Worm (Caenorhabditis elegans) whole organism, late embryonic: Measurements from ENCODE around the gene T04C12.1.

ENCODE experiments used
- C38D4.7 ChIP-seq: fragments of 200-800 bp; sonication (Bioruptor generic); optimal IDR thresholded peaks from 2 replicates; lab custom pipeline; 2018; ENCODE audit warnings: mild to moderate bottlenecking, missing genetic modification characterization, moderate library complexity, missing compliant biosample characterization
- K02D7.2 ChIP-seq: sonication (generic microtip); optimal IDR thresholded peaks from 2 replicates; lab custom pipeline; 2017; ENCODE audit warnings: mild to moderate bottlenecking, missing genetic modification characterization, missing compliant biosample characterization
- T23F11.4 ChIP-seq: fragments of 200-800 bp; sonication (Bioruptor generic); optimal IDR thresholded peaks from 2 replicates; lab custom pipeline; 2018; ENCODE audit warnings: mild to moderate bottlenecking, missing genetic modification characterization, missing compliant biosample characterization
- Y22D7AL.16 ChIP-seq: sonication (generic microtip); optimal IDR thresholded peaks from 2 replicates; lab custom pipeline; 2016; ENCODE audit warnings: missing genetic modification characterization, missing compliant biosample characterization
- ahr-1 ChIP-seq: sonication (generic microtip); optimal IDR thresholded peaks from 2 replicates; lab custom pipeline; 2016; ENCODE audit warnings: missing genetic modification characterization, missing compliant biosample characterization
- ama-1 ChIP-seq: fragments of 150-350 bp; optimal IDR thresholded peaks from 2 replicates; lab custom pipeline; 2014
- ceh-14 ChIP-seq: sonication (generic microtip); optimal IDR thresholded peaks from 2 replicates; lab custom pipeline; 2016; ENCODE audit warnings: missing genotype, missing genetic modification characterization, missing compliant biosample characterization
- ceh-18 ChIP-seq: sonication (generic microtip); optimal IDR thresholded peaks from 2 replicates; lab custom pipeline; 2016; ENCODE audit warnings: missing genetic modification characterization, missing compliant biosample characterization
- ceh-2 ChIP-seq: sonication (generic microtip); optimal IDR thresholded peaks from 2 replicates; lab custom pipeline; 2016; ENCODE audit warnings: missing genotype, missing genetic modification characterization, missing compliant biosample characterization
- ceh-24 ChIP-seq: sonication (generic microtip); optimal IDR thresholded peaks from 2 replicates; lab custom pipeline; 2016; ENCODE audit warnings: mild to moderate bottlenecking, missing genetic modification characterization, missing compliant biosample characterization
- ceh-30 ChIP-seq: fragments of 150-350 bp; optimal IDR thresholded peaks from 2 replicates; lab custom pipeline; 2014; ENCODE audit warnings: missing biosample characterization, missing genetic modification characterization
- ceh-31 ChIP-seq: sonication (generic microtip); optimal IDR thresholded peaks from 2 replicates; lab custom pipeline; 2016; ENCODE audit warnings: missing genetic modification characterization, missing compliant biosample characterization
- ceh-45 ChIP-seq: fragments of 200-800 bp; sonication (Bioruptor generic); IDR thresholded peaks from 2 replicates; pipeline ENCODE4 v1.3.6; 2022; ENCODE audit warnings: missing genetic modification reagents, missing genetic modification characterization, missing compliant biosample characterization
- ceh-48 ChIP-seq: sonication (generic microtip); optimal IDR thresholded peaks from 2 replicates; lab custom pipeline; 2016; ENCODE audit warnings: missing genetic modification characterization, inconsistent platforms, missing compliant biosample characterization
- ceh-6 ChIP-seq: fragments of 200-800 bp; sonication (Bioruptor generic); optimal IDR thresholded peaks from 2 replicates; lab custom pipeline; 2018; ENCODE audit warnings: mild to moderate bottlenecking, missing genetic modification characterization, missing compliant biosample characterization
- che-1 ChIP-seq: sonication (generic microtip); optimal IDR thresholded peaks from 2 replicates; lab custom pipeline; 2016; ENCODE audit warnings: mild to moderate bottlenecking, missing genetic modification characterization, missing compliant biosample characterization
- dve-1 ChIP-seq: sonication (generic microtip); optimal IDR thresholded peaks from 2 replicates; lab custom pipeline; 2017; ENCODE audit warnings: antibody characterized with exemption, mild to moderate bottlenecking, missing genetic modification characterization, missing compliant biosample characterization
- elt-4 ChIP-seq: sonication (generic microtip); optimal IDR thresholded peaks from 2 replicates; lab custom pipeline; 2016; ENCODE audit warnings: missing genetic modification characterization, missing compliant biosample characterization
- ets-4 ChIP-seq: sonication (generic microtip); optimal IDR thresholded peaks from 2 replicates; lab custom pipeline; 2016; ENCODE audit warnings: missing genetic modification characterization, missing compliant biosample characterization
- eyg-1 ChIP-seq: sonication (generic microtip); optimal IDR thresholded peaks from 2 replicates; lab custom pipeline; 2016; ENCODE audit warnings: missing genotype, missing genetic modification characterization, missing compliant biosample characterization
- fax-1 ChIP-seq: sonication (generic microtip); optimal IDR thresholded peaks from 2 replicates; lab custom pipeline; 2016; ENCODE audit warnings: missing genotype, missing genetic modification characterization, missing compliant biosample characterization
- fkh-10 ChIP-seq: fragments of 150-350 bp; optimal IDR thresholded peaks from 2 replicates; lab custom pipeline; 2014; ENCODE audit warnings: missing biosample characterization, missing genetic modification reagents, missing genetic modification characterization
- gmeb-2 ChIP-seq: sonication (generic microtip); optimal IDR thresholded peaks from 2 replicates; lab custom pipeline; 2016; ENCODE audit warnings: missing genetic modification characterization, inconsistent platforms, missing compliant biosample characterization
- hlh-15 ChIP-seq: sonication (generic microtip); optimal IDR thresholded peaks from 2 replicates; lab custom pipeline; 2016; ENCODE audit warnings: missing genetic modification characterization, missing compliant biosample characterization
- hlh-30 ChIP-seq: sonication (generic microtip); optimal IDR thresholded peaks from 2 replicates; lab custom pipeline; 2017; ENCODE audit warnings: antibody characterized with exemption, missing genetic modification characterization, missing compliant biosample characterization; ENCODE audit not compliant: insufficient read depth
- lim-6 ChIP-seq: sonication (generic microtip); optimal IDR thresholded peaks from 2 replicates; lab custom pipeline; 2016; ENCODE audit warnings: missing genetic modification characterization, missing compliant biosample characterization
- madf-2 ChIP-seq: sonication (generic microtip); optimal IDR thresholded peaks from 2 replicates; lab custom pipeline; 2017; ENCODE audit warnings: missing genetic modification characterization, missing compliant biosample characterization
- nfya-1 ChIP-seq: sonication (generic microtip); optimal IDR thresholded peaks from 2 replicates; lab custom pipeline; 2017; ENCODE audit warnings: missing genetic modification characterization, mild to moderate bottlenecking, missing compliant biosample characterization, antibody characterized with exemption, moderate library complexity
- nhr-11 ChIP-seq: fragments of 150-350 bp; optimal IDR thresholded peaks from 2 replicates; lab custom pipeline; 2014; ENCODE audit warnings: missing biosample characterization, missing genetic modification characterization
- pat-9 ChIP-seq: fragments of 200-800 bp; sonication (Bioruptor generic); optimal IDR thresholded peaks from 2 replicates; lab custom pipeline; 2018; ENCODE audit warnings: mild to moderate bottlenecking, missing genetic modification characterization, moderate library complexity, missing compliant biosample characterization
- pax-1 ChIP-seq: fragments of 150-350 bp; optimal IDR thresholded peaks from 2 replicates; lab custom pipeline; 2014; ENCODE audit warnings: missing biosample characterization, missing genetic modification characterization
- pha-4 ChIP-seq: fragments of 150-350 bp; optimal IDR thresholded peaks from 2 replicates; lab custom pipeline; 2018; ENCODE audit warnings: missing biosample characterization, missing genetic modification reagents, missing genetic modification characterization
- pqm-1 ChIP-seq: sonication (generic microtip); optimal IDR thresholded peaks from 2 replicates; lab custom pipeline; 2016; ENCODE audit warnings: missing genetic modification characterization, missing compliant biosample characterization
- pros-1 ChIP-seq: fragments of 150-350 bp; optimal IDR thresholded peaks from 2 replicates; lab custom pipeline; 2014; ENCODE audit warnings: missing biosample characterization, missing genetic modification reagents, missing genetic modification characterization
- rnt-1 ChIP-seq: sonication (generic microtip); optimal IDR thresholded peaks from 2 replicates; lab custom pipeline; 2016; ENCODE audit warnings: missing genetic modification characterization, missing compliant biosample characterization
- sdc-2 ChIP-seq: sonication (generic microtip); optimal IDR thresholded peaks from 2 replicates; lab custom pipeline; 2016; ENCODE audit warnings: missing genotype, missing genetic modification characterization, missing compliant biosample characterization
- sox-4 ChIP-seq: sonication (generic microtip); optimal IDR thresholded peaks from 2 replicates; lab custom pipeline; 2017; ENCODE audit warnings: mild to moderate bottlenecking, missing genetic modification characterization, inconsistent platforms, missing compliant biosample characterization
- syd-9 ChIP-seq: sonication (generic microtip); optimal IDR thresholded peaks from 2 replicates; lab custom pipeline; 2016; ENCODE audit warnings: mild to moderate bottlenecking, missing genetic modification characterization, moderate library complexity, missing compliant biosample characterization
- tbx-2 ChIP-seq: sonication (generic microtip); optimal IDR thresholded peaks from 2 replicates; lab custom pipeline; 2016; ENCODE audit warnings: missing genetic modification characterization, missing compliant biosample characterization
- tbx-7 ChIP-seq: sonication (generic microtip); optimal IDR thresholded peaks from 2 replicates; lab custom pipeline; 2016; ENCODE audit warnings: missing genotype, missing genetic modification characterization, missing compliant biosample characterization
- ttx-3 ChIP-seq: sonication (generic microtip); optimal IDR thresholded peaks from 2 replicates; lab custom pipeline; 2016; ENCODE audit warnings: missing genetic modification reagents, missing genetic modification characterization, missing compliant biosample characterization
- unc-3 ChIP-seq, 2 experiments: fragments of 200-800 bp in 1 of 2; sonication (Bioruptor generic) in 1 of 2; sonication (generic microtip) in 1 of 2; conservative IDR thresholded peaks in 1 of 2; optimal IDR thresholded peaks in 1 of 2; 2 replicates each; pipeline versions ENCODE4 v1.3.6 to Lab custom; 2016 to 2022; ENCODE audit warnings: missing compliant biosample characterization in 2 of 2, missing genetic modification characterization in 2 of 2, missing genetic modification reagents in 1 of 2
- unc-42 ChIP-seq: sonication (generic microtip); optimal IDR thresholded peaks from 2 replicates; lab custom pipeline; 2016; ENCODE audit warnings: missing genotype, missing genetic modification characterization, missing compliant biosample characterization
- unc-55 ChIP-seq: sonication (generic microtip); optimal IDR thresholded peaks from 2 replicates; lab custom pipeline; 2017; ENCODE audit warnings: missing biosample characterization, missing genetic modification reagents, missing genetic modification characterization
- zip-5 ChIP-seq: sonication (generic microtip); optimal IDR thresholded peaks from 2 replicates; lab custom pipeline; 2016; ENCODE audit warnings: missing genetic modification characterization, missing compliant biosample characterization
- ztf-16 ChIP-seq: sonication (generic microtip); optimal IDR thresholded peaks from 2 replicates; lab custom pipeline; 2017; ENCODE audit warnings: missing genetic modification characterization, missing compliant biosample characterization

Gene T04C12.1

ce11 chrV:11040473-11040872, 18.6 kb downstream of the T04C12.1 start, which contains the start of gene C45B11.8:
C45B11.8 (plus strand) TSS chrV:11040773.
- TF ChIP-seq zip-5 (no peak), pros-1 (no peak), sdc-2 (tag; lab: Kevin White, UChicago) (no peak), che-1 (tag; lab: Kevin White, UChicago) (no peak), ceh-45 (GFP tag; lab: Robert Waterston, UW) (no peak), eyg-1 (tag; lab: Kevin White, UChicago) (no peak), nhr-11 (tag; lab: Kevin White, UChicago) (no peak), ceh-18 (tag; lab: Kevin White, UChicago) (no peak), T23F11.4 (no peak), sox-4 (tag; lab: Kevin White, UChicago) (no peak), tbx-7 (tag; lab: Kevin White, UChicago) (no peak), unc-3 (GFP tag; conservative IDR thresholded peaks at IDR 0.05; lab: Robert Waterston, UW) (no peak), unc-3 (tag; optimal IDR thresholded peaks at IDR 0.05; lab: Kevin White, UChicago) (no peak), ttx-3 (tag; lab: Kevin White, UChicago) (no peak), syd-9 (tag; lab: Kevin White, UChicago) (no peak), C38D4.7 (GFP tag; lab: Kevin White, UChicago) (no peak), ceh-48 (tag; lab: Kevin White, UChicago) (no peak), nfya-1 (no peak), K02D7.2 (tag; lab: Kevin White, UChicago) (no peak), tbx-2 (no peak)

ce11 chrV:11040020-11040419, 19.0 kb downstream of the T04C12.1 start, which contains the start of gene C45B11.9:
C45B11.9 (plus strand) TSS chrV:11040320.
- no peak for TF ChIP-seq ceh-14 (tag; lab: Kevin White, UChicago)
- no peak for TF ChIP-seq pax-1 (tag; lab: Kevin White, UChicago)
- TF ChIP-seq madf-2 (tag; lab: Kevin White, UChicago): no peak
- no peak for TF ChIP-seq unc-55 (GFP tag; lab: Kevin White, UChicago)
- TF ChIP-seq ceh-18 (tag; lab: Kevin White, UChicago): no peak
- no peak for TF ChIP-seq pqm-1 (tag; lab: Kevin White, UChicago)
- no peak for TF ChIP-seq lim-6 (tag; lab: Kevin White, UChicago)
- no peak for TF ChIP-seq Y22D7AL.16 (tag; lab: Kevin White, UChicago)
- no peak for TF ChIP-seq elt-4 (tag; lab: Kevin White, UChicago)
- TF ChIP-seq zip-5: no peak
- no peak for TF ChIP-seq pat-9 (tag; lab: Kevin White, UChicago)
- no peak for TF ChIP-seq pros-1
- no peak for TF ChIP-seq sdc-2 (tag; lab: Kevin White, UChicago)
- TF ChIP-seq nhr-11 (tag; lab: Kevin White, UChicago): no peak
- TF ChIP-seq ceh-31 (tag; lab: Kevin White, UChicago): no peak
- no peak for TF ChIP-seq gmeb-2 (tag; lab: Kevin White, UChicago)
- TF ChIP-seq dve-1 (tag; lab: Kevin White, UChicago): no peak
- TF ChIP-seq unc-42: no peak
- no peak for TF ChIP-seq ets-4 (tag; lab: Kevin White, UChicago)
- no peak for TF ChIP-seq pha-4 (tag; lab: Kevin White, UChicago)

- peak; percentile 95 for TF ChIP-seq ceh-14 (tag; lab: Kevin White, UChicago)
- peak; percentile 94 for TF ChIP-seq zip-5
- TF ChIP-seq ceh-48 (tag; lab: Kevin White, UChicago): no peak
- peak; percentile 45 for TF ChIP-seq madf-2 (tag; lab: Kevin White, UChicago)
- TF ChIP-seq pqm-1 (tag; lab: Kevin White, UChicago): peak; percentile 64
- peak; percentile 93 for TF ChIP-seq ceh-2 (tag; lab: Kevin White, UChicago)
- TF ChIP-seq ahr-1: peak; percentile 77
- no peak for TF ChIP-seq pros-1
- TF ChIP-seq fax-1: peak; percentile 92
- no peak for TF ChIP-seq ceh-24 (tag; lab: Kevin White, UChicago)
- peak; percentile 54 for TF ChIP-seq nfya-1
- peak; percentile 66 for TF ChIP-seq hlh-15
- peak; percentile 55 for TF ChIP-seq T23F11.4
- TF ChIP-seq sdc-2 (tag; lab: Kevin White, UChicago): peak; percentile 36
- TF ChIP-seq tbx-2: peak; percentile 98
- TF ChIP-seq pax-1 (tag; lab: Kevin White, UChicago): peak; percentile 42
- TF ChIP-seq ama-1 (lab: Kevin White, UChicago): no peak
- peak; percentile 94 for TF ChIP-seq rnt-1 (tag; lab: Kevin White, UChicago)
- peak; percentile 43 for TF ChIP-seq ceh-6 (GFP tag; lab: Kevin White, UChicago)
- no peak for TF ChIP-seq hlh-30 (tag; lab: Kevin White, UChicago)
- TF ChIP-seq pat-9 (tag; lab: Kevin White, UChicago): no peak
- no peak for TF ChIP-seq ceh-30 (tag; lab: Kevin White, UChicago)
- peak; percentile 70 for TF ChIP-seq ztf-16 (tag; lab: Kevin White, UChicago)
- TF ChIP-seq fkh-10 (GFP tag; lab: Kevin White, UChicago): no peak
- TF ChIP-seq nhr-11 (tag; lab: Kevin White, UChicago): no peak
- TF ChIP-seq lim-6 (tag; lab: Kevin White, UChicago): peak; percentile 92
Measured at ce11 chrV:11039379-11039954, 19.6 kb downstream of the T04C12.1 start, which contains the start of gene pak-2. pak-2 (minus strand) TSS chrV:11039429.
